Worm (Caenorhabditis elegans) whole organism, late embryonic: ENCODE measurements around the gene EEED8.2.

Experiments
- K02D7.2 ChIP-seq: sonication (generic microtip); optimal IDR thresholded peaks from 2 replicates; lab custom pipeline; 2017; ENCODE audit warnings: mild to moderate bottlenecking, missing genetic modification characterization, missing compliant biosample characterization
- Y22D7AL.16 ChIP-seq: sonication (generic microtip); optimal IDR thresholded peaks from 2 replicates; lab custom pipeline; 2016; ENCODE audit warnings: missing genetic modification characterization, missing compliant biosample characterization
- ama-1 ChIP-seq: fragments of 150-350 bp; optimal IDR thresholded peaks from 2 replicates; lab custom pipeline; 2014
- ceh-22 ChIP-seq: sonication (generic microtip); optimal IDR thresholded peaks from 2 replicates; lab custom pipeline; 2017; ENCODE audit warnings: missing biosample characterization, missing genetic modification characterization
- ets-4 ChIP-seq: sonication (generic microtip); optimal IDR thresholded peaks from 2 replicates; lab custom pipeline; 2016; ENCODE audit warnings: missing genetic modification characterization, missing compliant biosample characterization
- nhr-11 ChIP-seq: fragments of 150-350 bp; optimal IDR thresholded peaks from 2 replicates; lab custom pipeline; 2014; ENCODE audit warnings: missing biosample characterization, missing genetic modification characterization
- pha-4 ChIP-seq: fragments of 150-350 bp; optimal IDR thresholded peaks from 2 replicates; lab custom pipeline; 2018; ENCODE audit warnings: missing biosample characterization, missing genetic modification reagents, missing genetic modification characterization
- tbx-2 ChIP-seq: sonication (generic microtip); optimal IDR thresholded peaks from 2 replicates; lab custom pipeline; 2016; ENCODE audit warnings: missing genetic modification characterization, missing compliant biosample characterization
- ztf-16 ChIP-seq: sonication (generic microtip); optimal IDR thresholded peaks from 2 replicates; lab custom pipeline; 2017; ENCODE audit warnings: missing genetic modification characterization, missing compliant biosample characterization

DNA sequence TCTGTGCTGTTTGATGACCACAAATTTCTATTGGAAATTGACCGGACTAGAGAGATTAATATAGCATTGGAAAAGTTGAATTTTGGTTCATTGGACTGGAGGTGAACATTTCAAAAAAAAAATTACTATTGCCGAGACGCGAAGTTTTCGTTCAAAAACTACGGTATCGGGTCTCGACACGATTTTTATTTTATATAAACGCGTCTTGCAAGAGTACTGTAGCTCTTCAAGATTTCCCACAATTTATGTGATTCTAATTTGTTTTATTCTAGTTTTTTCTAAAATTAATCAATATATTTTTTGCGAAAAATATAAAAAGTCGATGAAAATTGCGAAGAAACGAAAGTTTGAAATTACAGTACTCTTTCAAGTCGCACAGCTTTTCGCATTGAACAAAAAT, 45.9 kb upstream of the EEED8.2 start, which contains the start of gene F09E5.12:
- TF ChIP-seq ama-1 (no peak), ceh-22 (tag; lab: Kevin White, UChicago) (no peak), K02D7.2 (no peak), nhr-11 (no peak), tbx-2 (tag; lab: Kevin White, UChicago) (no peak), pha-4 (no peak), ztf-16 (no peak), Y22D7AL.16 (no peak), ets-4 (tag; lab: Kevin White, UChicago) (no peak)
